Worm (Caenorhabditis elegans) whole organism, late embryonic: ENCODE data around the gene F08F1.4.
A peak's percentile ranks its signal among the peaks of the same experiment; 100 is the strongest.
"Not testable (repeated sequence)": the region's sequence is repeated elsewhere in the genome, so short reads cannot be mapped to it uniquely, and the experiment has no call there.

ENCODE experiments used
- C08G9.2 ChIP-seq: sonication (generic microtip); optimal IDR thresholded peaks from 2 replicates; lab custom pipeline; 2016; ENCODE audit warnings: mild to moderate bottlenecking, missing genetic modification characterization, moderate library complexity, missing compliant biosample characterization
- C38D4.7 ChIP-seq: fragments of 200-800 bp; sonication (Bioruptor generic); optimal IDR thresholded peaks from 2 replicates; lab custom pipeline; 2018; ENCODE audit warnings: mild to moderate bottlenecking, missing genetic modification characterization, moderate library complexity, missing compliant biosample characterization
- K02D7.2 ChIP-seq: sonication (generic microtip); optimal IDR thresholded peaks from 2 replicates; lab custom pipeline; 2017; ENCODE audit warnings: mild to moderate bottlenecking, missing genetic modification characterization, missing compliant biosample characterization
- Y22D7AL.16 ChIP-seq: sonication (generic microtip); optimal IDR thresholded peaks from 2 replicates; lab custom pipeline; 2016; ENCODE audit warnings: missing genetic modification characterization, missing compliant biosample characterization
- ceh-14 ChIP-seq: sonication (generic microtip); optimal IDR thresholded peaks from 2 replicates; lab custom pipeline; 2016; ENCODE audit warnings: missing genotype, missing genetic modification characterization, missing compliant biosample characterization
- ceh-18 ChIP-seq: sonication (generic microtip); optimal IDR thresholded peaks from 2 replicates; lab custom pipeline; 2016; ENCODE audit warnings: missing genetic modification characterization, missing compliant biosample characterization
- ceh-19 ChIP-seq: fragments of 200-800 bp; sonication (Bioruptor generic); optimal IDR thresholded peaks from 2 replicates; lab custom pipeline; 2018; ENCODE audit warnings: mild to moderate bottlenecking, missing genetic modification characterization, missing compliant biosample characterization
- ceh-30 ChIP-seq: fragments of 150-350 bp; optimal IDR thresholded peaks from 2 replicates; lab custom pipeline; 2014; ENCODE audit warnings: missing biosample characterization, missing genetic modification characterization
- ceh-31 ChIP-seq: sonication (generic microtip); optimal IDR thresholded peaks from 2 replicates; lab custom pipeline; 2016; ENCODE audit warnings: missing genetic modification characterization, missing compliant biosample characterization
- ceh-45 ChIP-seq: fragments of 200-800 bp; sonication (Bioruptor generic); IDR thresholded peaks from 2 replicates; pipeline ENCODE4 v1.3.6; 2022; ENCODE audit warnings: missing genetic modification reagents, missing genetic modification characterization, missing compliant biosample characterization
- ceh-9 ChIP-seq: sonication (generic microtip); optimal IDR thresholded peaks from 2 replicates; lab custom pipeline; 2016; ENCODE audit warnings: mild to moderate bottlenecking, missing genetic modification characterization, inconsistent platforms, missing compliant biosample characterization
- dve-1 ChIP-seq: sonication (generic microtip); optimal IDR thresholded peaks from 2 replicates; lab custom pipeline; 2017; ENCODE audit warnings: antibody characterized with exemption, mild to moderate bottlenecking, missing genetic modification characterization, missing compliant biosample characterization
- elt-2 ChIP-seq: sonication (generic microtip); optimal IDR thresholded peaks from 2 replicates; lab custom pipeline; 2016; ENCODE audit warnings: missing genetic modification reagents, missing genetic modification characterization, missing compliant biosample characterization
- elt-4 ChIP-seq: sonication (generic microtip); optimal IDR thresholded peaks from 2 replicates; lab custom pipeline; 2016; ENCODE audit warnings: missing genetic modification characterization, missing compliant biosample characterization
- fax-1 ChIP-seq: sonication (generic microtip); optimal IDR thresholded peaks from 2 replicates; lab custom pipeline; 2016; ENCODE audit warnings: missing genotype, missing genetic modification characterization, missing compliant biosample characterization
- fkh-6 ChIP-seq: sonication (generic microtip); optimal IDR thresholded peaks from 2 replicates; lab custom pipeline; 2016; ENCODE audit warnings: missing genetic modification characterization, missing compliant biosample characterization
- gmeb-2 ChIP-seq: sonication (generic microtip); optimal IDR thresholded peaks from 2 replicates; lab custom pipeline; 2016; ENCODE audit warnings: missing genetic modification characterization, inconsistent platforms, missing compliant biosample characterization
- hlh-15 ChIP-seq: sonication (generic microtip); optimal IDR thresholded peaks from 2 replicates; lab custom pipeline; 2016; ENCODE audit warnings: missing genetic modification characterization, missing compliant biosample characterization
- hlh-30 ChIP-seq: sonication (generic microtip); optimal IDR thresholded peaks from 2 replicates; lab custom pipeline; 2017; ENCODE audit warnings: antibody characterized with exemption, missing genetic modification characterization, missing compliant biosample characterization; ENCODE audit not compliant: insufficient read depth
- hlh-6 ChIP-seq: sonication (generic microtip); optimal IDR thresholded peaks from 2 replicates; lab custom pipeline; 2016; ENCODE audit warnings: missing genotype, missing genetic modification characterization, missing compliant biosample characterization
- hlh-8 ChIP-seq: sonication (generic microtip); optimal IDR thresholded peaks from 2 replicates; lab custom pipeline; 2016; ENCODE audit warnings: missing genotype, missing genetic modification characterization, missing compliant biosample characterization
- lin-11 ChIP-seq: fragments of 200-800 bp; sonication (Bioruptor generic); optimal IDR thresholded peaks from 2 replicates; lab custom pipeline; 2018; ENCODE audit warnings: mild to moderate bottlenecking, missing genetic modification characterization, missing compliant biosample characterization
- madf-2 ChIP-seq: sonication (generic microtip); optimal IDR thresholded peaks from 2 replicates; lab custom pipeline; 2017; ENCODE audit warnings: missing genetic modification characterization, missing compliant biosample characterization
- mec-3 ChIP-seq: sonication (generic microtip); optimal IDR thresholded peaks from 2 replicates; lab custom pipeline; 2016; ENCODE audit warnings: borderline replicate concordance, missing genetic modification characterization, missing compliant biosample characterization
- nhr-11 ChIP-seq: fragments of 150-350 bp; optimal IDR thresholded peaks from 2 replicates; lab custom pipeline; 2014; ENCODE audit warnings: missing biosample characterization, missing genetic modification characterization
- npax-4 ChIP-seq: sonication (generic microtip); optimal IDR thresholded peaks from 2 replicates; lab custom pipeline; 2016; ENCODE audit warnings: missing genetic modification characterization, missing compliant biosample characterization
- pag-3 ChIP-seq: sonication (generic microtip); optimal IDR thresholded peaks from 2 replicates; lab custom pipeline; 2016; ENCODE audit warnings: missing compliant biosample characterization, missing genetic modification characterization, borderline replicate concordance
- pha-2 ChIP-seq: sonication (generic microtip); optimal IDR thresholded peaks from 2 replicates; lab custom pipeline; 2017; ENCODE audit warnings: mild to moderate bottlenecking, missing genetic modification characterization, missing compliant biosample characterization
- pqm-1 ChIP-seq: sonication (generic microtip); optimal IDR thresholded peaks from 2 replicates; lab custom pipeline; 2016; ENCODE audit warnings: missing genetic modification characterization, missing compliant biosample characterization
- sdc-2 ChIP-seq: sonication (generic microtip); optimal IDR thresholded peaks from 2 replicates; lab custom pipeline; 2016; ENCODE audit warnings: missing genotype, missing genetic modification characterization, missing compliant biosample characterization
- ttx-3 ChIP-seq: sonication (generic microtip); optimal IDR thresholded peaks from 2 replicates; lab custom pipeline; 2016; ENCODE audit warnings: missing genetic modification reagents, missing genetic modification characterization, missing compliant biosample characterization
- unc-42 ChIP-seq: sonication (generic microtip); optimal IDR thresholded peaks from 2 replicates; lab custom pipeline; 2016; ENCODE audit warnings: missing genotype, missing genetic modification characterization, missing compliant biosample characterization
- unc-55 ChIP-seq: sonication (generic microtip); optimal IDR thresholded peaks from 2 replicates; lab custom pipeline; 2017; ENCODE audit warnings: missing biosample characterization, missing genetic modification reagents, missing genetic modification characterization
- zip-5 ChIP-seq: sonication (generic microtip); optimal IDR thresholded peaks from 2 replicates; lab custom pipeline; 2016; ENCODE audit warnings: missing genetic modification characterization, missing compliant biosample characterization

The F08F1.4 gene

ce11 chrX:8408267-8408666 is 5.0 kb upstream of the F08F1.4 start, which contains the start of gene sulp-3:
Gene sulp-3, minus strand, starts transcription at chrX:8408367.
- TF ChIP-seq ceh-30 (tag; lab: Kevin White, UChicago) (no peak), npax-4 (tag; lab: Kevin White, UChicago) (no peak), C08G9.2 (tag; lab: Kevin White, UChicago) (no peak), hlh-30 (tag; lab: Kevin White, UChicago) (no peak), hlh-15 (tag; lab: Kevin White, UChicago) (no peak), pag-3 (tag; lab: Kevin White, UChicago) (no peak), madf-2 (tag; lab: Kevin White, UChicago) (no peak), C38D4.7 (no peak), elt-4 (tag; lab: Kevin White, UChicago) (no peak), ceh-9 (tag; lab: Kevin White, UChicago) (no peak), lin-11 (tag; lab: Kevin White, UChicago) (no peak), Y22D7AL.16 (tag; lab: Kevin White, UChicago) (no peak), sdc-2 (tag; lab: Kevin White, UChicago) (no peak), ttx-3 (tag; lab: Kevin White, UChicago) (no peak), ceh-14 (tag; lab: Kevin White, UChicago) (no peak)

ce11 chrX:8410754-8411153 is 2.5 kb upstream of the F08F1.4 start, which contains the start of gene F08F1.9:
Gene F08F1.9, minus strand, starts transcription at chrX:8410854.
- not testable (repeated sequence) for TF ChIP-seq pha-2 (tag; lab: Kevin White, UChicago); unc-42; pqm-1 (tag; lab: Kevin White, UChicago)

DNA sequence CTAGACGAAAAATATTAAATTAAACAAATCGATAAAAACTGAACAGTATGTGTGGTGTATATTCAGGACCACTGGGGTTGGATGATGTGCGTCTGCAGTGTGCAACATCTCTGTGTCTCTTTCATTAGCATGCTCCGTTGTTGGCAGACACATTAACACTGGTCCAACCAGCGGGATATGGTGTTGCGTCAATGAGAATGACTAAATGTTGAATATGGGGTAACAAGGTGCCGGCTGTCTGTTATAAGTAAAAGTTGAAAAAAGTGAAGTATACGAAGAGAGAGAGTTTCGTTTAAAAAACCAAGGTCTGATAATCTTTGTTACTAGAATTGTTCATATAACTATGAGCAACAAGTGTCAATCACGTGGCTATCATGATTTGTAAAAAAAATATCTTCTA is 3.6 kb downstream of the F08F1.4 start, which contains the start of gene ced-8:
Gene ced-8 (minus strand): TSS at position 101 of the 400 bp plus-strand sequence.
- no peak for TF ChIP-seq zip-5 (tag; lab: Kevin White, UChicago)
- no peak for TF ChIP-seq C08G9.2 (tag; lab: Kevin White, UChicago)
- TF ChIP-seq ceh-31 (tag; lab: Kevin White, UChicago) = peak; percentile 31

DNA sequence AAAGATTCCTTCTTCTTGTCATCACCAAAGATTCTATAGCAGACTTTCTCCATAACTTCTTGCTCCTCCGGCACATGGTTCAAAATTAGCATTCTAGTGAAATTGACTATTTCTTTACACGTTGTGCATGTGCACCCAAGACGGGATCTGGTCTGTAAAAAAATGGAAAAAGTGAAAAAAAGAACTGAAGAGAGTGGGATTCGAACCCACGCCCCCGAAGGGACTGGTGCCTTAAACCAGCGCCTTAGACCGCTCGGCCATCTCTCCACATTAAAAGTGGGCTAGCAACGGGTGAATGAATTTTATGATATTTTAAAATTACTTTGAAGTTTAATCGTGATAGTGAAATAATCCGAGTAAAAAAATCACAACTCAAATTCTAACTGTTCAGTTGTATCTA is 4.5 kb downstream of the F08F1.4 start:
- no peak for TF ChIP-seq ceh-19 (GFP tag; lab: Kevin White, UChicago)
- TF ChIP-seq ceh-45 (GFP tag; lab: Robert Waterston, UW) = no peak
- no peak for TF ChIP-seq gmeb-2 (tag; lab: Kevin White, UChicago)
- no peak for TF ChIP-seq hlh-6 (tag; lab: Kevin White, UChicago)
- TF ChIP-seq npax-4 (tag; lab: Kevin White, UChicago) = no peak
- no peak for TF ChIP-seq unc-42
- no peak for TF ChIP-seq unc-55 (GFP tag; lab: Kevin White, UChicago)

ce11 chrX:8418382-8418781 is 5.2 kb downstream of the F08F1.4 start, which contains the start of gene spp-13:
Gene spp-13, minus strand, starts transcription at chrX:8418524.
- no peak for TF ChIP-seq nhr-11

DNA sequence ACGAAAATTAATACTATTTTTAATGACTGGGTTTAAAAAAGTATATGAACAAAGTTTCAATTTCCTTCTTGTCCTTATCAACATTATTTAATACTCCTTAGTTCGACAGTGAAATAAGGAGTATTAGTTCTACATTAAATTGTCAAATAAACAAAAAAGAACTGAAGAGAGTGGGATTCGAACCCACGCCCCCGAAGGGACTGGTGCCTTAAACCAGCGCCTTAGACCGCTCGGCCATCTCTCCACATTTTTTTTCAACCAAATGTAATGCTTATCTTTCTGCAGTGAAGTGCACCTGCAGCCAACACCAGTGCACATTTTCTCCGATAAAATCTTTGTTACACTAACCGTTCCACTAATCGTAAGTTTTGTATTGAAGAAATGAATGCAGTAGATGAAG is 6.0 kb downstream of the F08F1.4 start:
- no peak for TF ChIP-seq K02D7.2
- TF ChIP-seq hlh-30 (tag; lab: Kevin White, UChicago) = no peak
- TF ChIP-seq ceh-19 (GFP tag; lab: Kevin White, UChicago) = no peak
- TF ChIP-seq pag-3 (tag; lab: Kevin White, UChicago) = no peak
- TF ChIP-seq dve-1 (tag; lab: Kevin White, UChicago) = no peak

- TF ChIP-seq npax-4 (tag; lab: Kevin White, UChicago) (no peak), ceh-18 (tag; lab: Kevin White, UChicago) (no peak), unc-42 (no peak), mec-3 (no peak), pag-3 (tag; lab: Kevin White, UChicago) (no peak), hlh-15 (tag; lab: Kevin White, UChicago) (no peak), hlh-8 (tag; lab: Kevin White, UChicago) (no peak), hlh-6 (tag; lab: Kevin White, UChicago) (no peak), gmeb-2 (tag; lab: Kevin White, UChicago) (no peak), elt-2 (tag; lab: Kevin White, UChicago) (no peak), fax-1 (no peak), ceh-19 (GFP tag; lab: Kevin White, UChicago) (no peak), fkh-6 (tag; lab: Kevin White, UChicago) (no peak), K02D7.2 (no peak), C08G9.2 (tag; lab: Kevin White, UChicago) (no peak), elt-4 (tag; lab: Kevin White, UChicago) (no peak)
Measured at ce11 chrX:8421594-8421993, 8.4 kb downstream of the F08F1.4 start.
